Worm (Caenorhabditis elegans) whole organism, midembryonic: ENCODE data around the gene cyp-34A5.

Experiments
- T22C8.4 ChIP-seq: fragments of 200-800 bp; sonication (Bioruptor generic); IDR thresholded peaks from 2 replicates; pipeline ENCODE4 v1.3.6; 2022; ENCODE audit warnings: missing genetic modification characterization, missing compliant biosample characterization
- cog-1 ChIP-seq: sonication (generic microtip); optimal IDR thresholded peaks from 2 replicates; lab custom pipeline; 2016; ENCODE audit warnings: missing genetic modification characterization, missing compliant biosample characterization
- flt-1 ChIP-seq: fragments of 200-800 bp; sonication (Bioruptor generic); IDR thresholded peaks from 2 replicates; pipeline ENCODE4 v1.3.6; 2022; ENCODE audit warnings: missing genetic modification characterization, missing compliant biosample characterization
- med-1 ChIP-seq: sonication (generic microtip); optimal IDR thresholded peaks from 2 replicates; lab custom pipeline; 2017; ENCODE audit warnings: missing genetic modification characterization, mild to moderate bottlenecking, missing compliant biosample characterization, antibody characterized with exemption, missing genetic modification reagents; ENCODE audit not compliant: insufficient read depth
- ref-1 ChIP-seq: fragments of 200-800 bp; sonication (Bioruptor generic); conservative IDR thresholded peaks from 2 replicates; pipeline ENCODE4 v1.3.6; 2022; ENCODE audit warnings: missing genetic modification reagents, missing genetic modification characterization, missing compliant biosample characterization
- tab-1 ChIP-seq: fragments of 200-800 bp; sonication (Bioruptor generic); IDR thresholded peaks from 2 replicates; pipeline ENCODE4 v1.3.6; 2022; ENCODE audit warnings: missing genetic modification characterization, missing compliant biosample characterization
- ztf-23 ChIP-seq: fragments of 200-800 bp; sonication (Bioruptor generic); IDR thresholded peaks from 2 replicates; pipeline ENCODE4 v1.3.6; 2022; ENCODE audit warnings: missing genetic modification reagents, missing genetic modification characterization, missing compliant biosample characterization

- TF ChIP-seq ztf-23 (GFP tag; lab: Robert Waterston, UW) (no peak), flt-1 (GFP tag; lab: Robert Waterston, UW) (no peak), med-1 (GFP tag; lab: Kevin White, UChicago) (no peak), tab-1 (GFP tag; lab: Robert Waterston, UW) (no peak), T22C8.4 (GFP tag; lab: Robert Waterston, UW) (no peak), cog-1 (no peak), ref-1 (no peak)
Measured at ce11 chrV:3992334-3992733, 34.8 kb upstream of the cyp-34A5 start.
